Worm (Caenorhabditis elegans) whole organism, late embryonic: ENCODE measurements around the gene F42A6.1.

Source experiments
- C08G9.2 ChIP-seq: sonication (generic microtip); optimal IDR thresholded peaks from 2 replicates; lab custom pipeline; 2016; ENCODE audit warnings: mild to moderate bottlenecking, missing genetic modification characterization, moderate library complexity, missing compliant biosample characterization
- K09A11.1 ChIP-seq: sonication (generic microtip); optimal IDR thresholded peaks from 2 replicates; lab custom pipeline; 2017; ENCODE audit warnings: antibody characterized with exemption, mild to moderate bottlenecking, missing genetic modification characterization, missing compliant biosample characterization; ENCODE audit not compliant: insufficient read depth
- T23F11.4 ChIP-seq: fragments of 200-800 bp; sonication (Bioruptor generic); optimal IDR thresholded peaks from 2 replicates; lab custom pipeline; 2018; ENCODE audit warnings: mild to moderate bottlenecking, missing genetic modification characterization, missing compliant biosample characterization
- ahr-1 ChIP-seq: sonication (generic microtip); optimal IDR thresholded peaks from 2 replicates; lab custom pipeline; 2016; ENCODE audit warnings: missing genetic modification characterization, missing compliant biosample characterization
- ama-1 ChIP-seq: fragments of 150-350 bp; optimal IDR thresholded peaks from 2 replicates; lab custom pipeline; 2014
- ceh-14 ChIP-seq: sonication (generic microtip); optimal IDR thresholded peaks from 2 replicates; lab custom pipeline; 2016; ENCODE audit warnings: missing genotype, missing genetic modification characterization, missing compliant biosample characterization
- ceh-18 ChIP-seq: sonication (generic microtip); optimal IDR thresholded peaks from 2 replicates; lab custom pipeline; 2016; ENCODE audit warnings: missing genetic modification characterization, missing compliant biosample characterization
- ceh-2 ChIP-seq: sonication (generic microtip); optimal IDR thresholded peaks from 2 replicates; lab custom pipeline; 2016; ENCODE audit warnings: missing genotype, missing genetic modification characterization, missing compliant biosample characterization
- ceh-22 ChIP-seq: sonication (generic microtip); optimal IDR thresholded peaks from 2 replicates; lab custom pipeline; 2017; ENCODE audit warnings: missing biosample characterization, missing genetic modification characterization
- ceh-24 ChIP-seq: sonication (generic microtip); optimal IDR thresholded peaks from 2 replicates; lab custom pipeline; 2016; ENCODE audit warnings: mild to moderate bottlenecking, missing genetic modification characterization, missing compliant biosample characterization
- ceh-30 ChIP-seq: fragments of 150-350 bp; optimal IDR thresholded peaks from 2 replicates; lab custom pipeline; 2014; ENCODE audit warnings: missing biosample characterization, missing genetic modification characterization
- ceh-34 ChIP-seq: sonication (generic microtip); optimal IDR thresholded peaks from 2 replicates; lab custom pipeline; 2016; ENCODE audit warnings: mild to moderate bottlenecking, missing genetic modification characterization, missing compliant biosample characterization
- ceh-48 ChIP-seq: sonication (generic microtip); optimal IDR thresholded peaks from 2 replicates; lab custom pipeline; 2016; ENCODE audit warnings: missing genetic modification characterization, inconsistent platforms, missing compliant biosample characterization
- ceh-9 ChIP-seq: sonication (generic microtip); optimal IDR thresholded peaks from 2 replicates; lab custom pipeline; 2016; ENCODE audit warnings: mild to moderate bottlenecking, missing genetic modification characterization, inconsistent platforms, missing compliant biosample characterization
- elt-2 ChIP-seq: sonication (generic microtip); optimal IDR thresholded peaks from 2 replicates; lab custom pipeline; 2016; ENCODE audit warnings: missing genetic modification reagents, missing genetic modification characterization, missing compliant biosample characterization
- elt-4 ChIP-seq: sonication (generic microtip); optimal IDR thresholded peaks from 2 replicates; lab custom pipeline; 2016; ENCODE audit warnings: missing genetic modification characterization, missing compliant biosample characterization
- eyg-1 ChIP-seq: sonication (generic microtip); optimal IDR thresholded peaks from 2 replicates; lab custom pipeline; 2016; ENCODE audit warnings: missing genotype, missing genetic modification characterization, missing compliant biosample characterization
- fkh-10 ChIP-seq: fragments of 150-350 bp; optimal IDR thresholded peaks from 2 replicates; lab custom pipeline; 2014; ENCODE audit warnings: missing biosample characterization, missing genetic modification reagents, missing genetic modification characterization
- fkh-6 ChIP-seq: sonication (generic microtip); optimal IDR thresholded peaks from 2 replicates; lab custom pipeline; 2016; ENCODE audit warnings: missing genetic modification characterization, missing compliant biosample characterization
- gmeb-2 ChIP-seq: sonication (generic microtip); optimal IDR thresholded peaks from 2 replicates; lab custom pipeline; 2016; ENCODE audit warnings: missing genetic modification characterization, inconsistent platforms, missing compliant biosample characterization
- hlh-13 ChIP-seq: fragments of 200-800 bp; sonication (Bioruptor generic); optimal IDR thresholded peaks from 2 replicates; lab custom pipeline; 2018; ENCODE audit warnings: mild to moderate bottlenecking, missing genetic modification characterization, missing compliant biosample characterization
- hlh-30 ChIP-seq: sonication (generic microtip); optimal IDR thresholded peaks from 2 replicates; lab custom pipeline; 2017; ENCODE audit warnings: antibody characterized with exemption, missing genetic modification characterization, missing compliant biosample characterization; ENCODE audit not compliant: insufficient read depth
- hlh-6 ChIP-seq: sonication (generic microtip); optimal IDR thresholded peaks from 2 replicates; lab custom pipeline; 2016; ENCODE audit warnings: missing genotype, missing genetic modification characterization, missing compliant biosample characterization
- lim-6 ChIP-seq: sonication (generic microtip); optimal IDR thresholded peaks from 2 replicates; lab custom pipeline; 2016; ENCODE audit warnings: missing genetic modification characterization, missing compliant biosample characterization
- lin-11 ChIP-seq: fragments of 200-800 bp; sonication (Bioruptor generic); optimal IDR thresholded peaks from 2 replicates; lab custom pipeline; 2018; ENCODE audit warnings: mild to moderate bottlenecking, missing genetic modification characterization, missing compliant biosample characterization
- madf-2 ChIP-seq: sonication (generic microtip); optimal IDR thresholded peaks from 2 replicates; lab custom pipeline; 2017; ENCODE audit warnings: missing genetic modification characterization, missing compliant biosample characterization
- npax-4 ChIP-seq: sonication (generic microtip); optimal IDR thresholded peaks from 2 replicates; lab custom pipeline; 2016; ENCODE audit warnings: missing genetic modification characterization, missing compliant biosample characterization
- odd-2 ChIP-seq: sonication (generic microtip); optimal IDR thresholded peaks from 2 replicates; lab custom pipeline; 2017; ENCODE audit warnings: antibody characterized with exemption, mild to moderate bottlenecking, missing genetic modification characterization, missing compliant biosample characterization
- pha-2 ChIP-seq: sonication (generic microtip); optimal IDR thresholded peaks from 2 replicates; lab custom pipeline; 2017; ENCODE audit warnings: mild to moderate bottlenecking, missing genetic modification characterization, missing compliant biosample characterization
- pha-4 ChIP-seq: fragments of 150-350 bp; optimal IDR thresholded peaks from 2 replicates; lab custom pipeline; 2018; ENCODE audit warnings: missing biosample characterization, missing genetic modification reagents, missing genetic modification characterization
- pros-1 ChIP-seq: fragments of 150-350 bp; optimal IDR thresholded peaks from 2 replicates; lab custom pipeline; 2014; ENCODE audit warnings: missing biosample characterization, missing genetic modification reagents, missing genetic modification characterization
- sox-2 ChIP-seq: fragments of 200-800 bp; sonication (Bioruptor generic); IDR thresholded peaks from 2 replicates; pipeline ENCODE4 v1.3.6; 2022; ENCODE audit warnings: missing genetic modification reagents, missing genetic modification characterization, missing compliant biosample characterization
- sox-4 ChIP-seq: sonication (generic microtip); optimal IDR thresholded peaks from 2 replicates; lab custom pipeline; 2017; ENCODE audit warnings: mild to moderate bottlenecking, missing genetic modification characterization, inconsistent platforms, missing compliant biosample characterization
- tbx-2 ChIP-seq: sonication (generic microtip); optimal IDR thresholded peaks from 2 replicates; lab custom pipeline; 2016; ENCODE audit warnings: missing genetic modification characterization, missing compliant biosample characterization
- ttx-3 ChIP-seq: sonication (generic microtip); optimal IDR thresholded peaks from 2 replicates; lab custom pipeline; 2016; ENCODE audit warnings: missing genetic modification reagents, missing genetic modification characterization, missing compliant biosample characterization
- unc-55 ChIP-seq: sonication (generic microtip); optimal IDR thresholded peaks from 2 replicates; lab custom pipeline; 2017; ENCODE audit warnings: missing biosample characterization, missing genetic modification reagents, missing genetic modification characterization

The F42A6.1 gene

DNA sequence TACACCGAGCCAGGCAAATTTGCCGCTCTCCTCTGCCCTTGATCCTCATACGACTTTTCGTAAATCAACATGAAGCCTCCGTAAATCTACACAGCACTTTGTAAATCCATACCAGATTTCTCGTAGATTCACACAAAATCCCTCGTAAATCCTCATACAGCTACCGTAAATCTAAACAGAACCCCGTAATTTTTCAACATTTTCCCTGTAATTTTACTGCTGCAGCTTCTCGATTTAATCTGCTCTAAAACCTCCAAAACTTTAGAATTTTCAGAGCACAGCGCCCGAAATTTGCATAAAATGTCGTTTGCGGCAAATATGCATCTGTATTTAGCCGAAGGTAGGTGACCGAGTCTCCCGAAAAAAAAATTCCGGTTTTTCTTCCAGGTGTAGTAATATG lies at the start of gene F42A6.1:
TSS of gene F42A6.1 (plus strand) at position 301 of the 400 bp plus-strand sequence.
- no peak for TF ChIP-seq eyg-1
- TF ChIP-seq tbx-2 (tag; lab: Kevin White, UChicago), result no peak
- no peak for TF ChIP-seq ceh-14
- no peak for TF ChIP-seq hlh-30 (tag; lab: Kevin White, UChicago)
- no peak for TF ChIP-seq T23F11.4 (GFP tag; lab: Kevin White, UChicago)
- no peak for TF ChIP-seq ceh-24 (tag; lab: Kevin White, UChicago)
- TF ChIP-seq hlh-13, result no peak
- no peak for TF ChIP-seq pha-2 (tag; lab: Kevin White, UChicago)
- TF ChIP-seq ceh-30 (tag; lab: Kevin White, UChicago), result no peak
- no peak for TF ChIP-seq unc-55 (GFP tag; lab: Kevin White, UChicago)
- no peak for TF ChIP-seq C08G9.2 (tag; lab: Kevin White, UChicago)

DNA sequence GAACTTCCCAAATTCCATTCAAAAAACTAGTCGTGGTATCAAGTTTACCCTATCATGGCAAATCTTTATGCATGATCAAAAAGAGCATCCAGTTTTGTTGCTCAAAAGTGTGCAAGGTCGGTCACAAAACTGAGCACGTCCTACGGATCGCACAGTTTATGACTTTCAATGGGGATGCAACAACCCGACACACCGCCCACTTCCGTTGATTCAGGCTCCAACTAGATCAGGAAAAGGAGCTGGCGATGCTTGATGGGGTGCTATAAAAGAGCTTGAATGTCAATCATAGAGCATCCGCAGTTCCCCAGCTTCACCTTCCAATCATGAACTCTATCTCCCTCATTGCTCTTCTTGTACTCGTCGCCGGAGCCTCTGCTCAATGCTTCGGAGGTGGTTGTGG lies 49.3 kb upstream of the F42A6.1 start, which contains the start of gene W08E12.2:
TSS of gene W08E12.2 (plus strand) at position 301 of the 400 bp plus-strand sequence.
- TF ChIP-seq fkh-6 (tag; lab: Kevin White, UChicago) (no peak), madf-2 (tag; lab: Kevin White, UChicago) (no peak)

- no peak for TF ChIP-seq ceh-34 (tag; lab: Kevin White, UChicago)
- no peak for TF ChIP-seq sox-4 (tag; lab: Kevin White, UChicago)
- TF ChIP-seq ttx-3 (tag; lab: Kevin White, UChicago), result no peak
- no peak for TF ChIP-seq ceh-2 (tag; lab: Kevin White, UChicago)
- no peak for TF ChIP-seq lin-11 (tag; lab: Kevin White, UChicago)
- no peak for TF ChIP-seq odd-2
- TF ChIP-seq hlh-6 (tag; lab: Kevin White, UChicago), result no peak
- TF ChIP-seq ceh-18 (tag; lab: Kevin White, UChicago), result no peak
- TF ChIP-seq ceh-30 (tag; lab: Kevin White, UChicago), result no peak
- TF ChIP-seq lim-6, result no peak
- TF ChIP-seq K09A11.1 (tag; lab: Kevin White, UChicago), result no peak
Observed at ce11 chrIV:3307463-3307862, 47.4 kb upstream of the F42A6.1 start, which contains the start of gene W08E12.9. W08E12.9 (minus strand) TSS chrIV:3307563.

DNA sequence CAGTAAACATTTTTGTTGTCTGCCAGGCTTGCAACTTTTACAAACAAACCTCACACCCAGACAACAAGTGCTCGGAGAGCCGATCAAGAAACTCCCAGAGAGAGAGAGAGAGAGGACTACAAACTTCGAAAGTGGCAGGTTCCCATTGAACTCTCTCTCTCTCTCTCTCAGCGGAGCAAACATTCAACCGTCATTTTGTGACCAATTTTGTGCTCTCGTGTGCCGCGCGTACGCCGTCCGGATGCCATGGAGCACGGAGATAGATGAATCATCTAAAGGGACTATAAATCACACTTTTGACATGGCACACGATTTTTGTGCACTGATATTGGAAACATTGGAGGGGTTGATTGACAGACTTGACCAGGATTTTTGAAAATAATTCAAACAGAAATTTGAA lies 46.0 kb upstream of the F42A6.1 start:
- TF ChIP-seq tbx-2 (tag; lab: Kevin White, UChicago), result no peak
- no peak for TF ChIP-seq sox-2 (GFP tag; lab: Robert Waterston, UW)
- TF ChIP-seq ceh-48 (tag; lab: Kevin White, UChicago), result no peak
- no peak for TF ChIP-seq pha-2 (tag; lab: Kevin White, UChicago)
- no peak for TF ChIP-seq unc-55 (GFP tag; lab: Kevin White, UChicago)
- no peak for TF ChIP-seq ahr-1 (tag; lab: Kevin White, UChicago)
- TF ChIP-seq T23F11.4 (GFP tag; lab: Kevin White, UChicago), result no peak
- no peak for TF ChIP-seq ceh-34 (tag; lab: Kevin White, UChicago)
- TF ChIP-seq npax-4 (tag; lab: Kevin White, UChicago), result no peak
- no peak for TF ChIP-seq ceh-2 (tag; lab: Kevin White, UChicago)
- TF ChIP-seq ama-1 (lab: Kevin White, UChicago), result no peak
- TF ChIP-seq pha-4 (tag; lab: Kevin White, UChicago), result no peak
- no peak for TF ChIP-seq ceh-22 (tag; lab: Kevin White, UChicago)
- TF ChIP-seq fkh-10 (GFP tag; lab: Kevin White, UChicago), result no peak
- no peak for TF ChIP-seq lim-6
- TF ChIP-seq elt-4 (tag; lab: Kevin White, UChicago), result no peak
- no peak for TF ChIP-seq ceh-18 (tag; lab: Kevin White, UChicago)

DNA sequence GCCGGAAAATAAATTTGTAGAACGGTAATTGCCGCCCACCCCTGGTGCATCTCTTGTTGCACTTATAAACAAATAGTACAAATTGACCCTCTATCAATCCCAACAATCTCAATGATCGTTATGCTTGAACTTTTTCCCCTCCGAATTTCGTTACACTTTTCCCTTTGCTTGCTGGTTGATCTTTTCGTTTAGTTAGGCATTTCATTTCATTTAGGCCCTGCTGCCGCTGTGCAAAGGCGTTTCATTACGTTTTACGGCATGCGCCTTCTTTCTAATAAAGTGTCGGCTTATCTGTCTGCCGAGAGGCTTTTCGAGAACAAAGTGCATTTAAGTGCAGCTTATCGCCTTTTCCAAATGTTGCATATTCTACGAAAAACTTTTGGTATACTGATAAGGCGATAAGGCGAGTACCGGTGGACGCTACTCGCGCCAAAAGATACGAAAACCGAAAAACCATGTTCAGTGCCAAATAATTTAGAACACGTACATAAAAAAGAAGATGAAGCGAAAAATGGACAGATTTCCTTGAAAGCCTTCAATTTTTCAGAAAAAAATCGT lies 44.1 kb upstream of the F42A6.1 start:
- no peak for TF ChIP-seq pros-1 (tag; lab: Kevin White, UChicago)
- TF ChIP-seq ceh-9 (tag; lab: Kevin White, UChicago), result no peak
- TF ChIP-seq gmeb-2 (tag; lab: Kevin White, UChicago), result no peak
- no peak for TF ChIP-seq pha-2 (tag; lab: Kevin White, UChicago)
- peak; percentile 42 for TF ChIP-seq elt-2 (tag; lab: Kevin White, UChicago)
